Fruit fly (Drosophila melanogaster) whole organism, embryonic: ENCODE measurements around the gene CG16753.

Source experiments
- Abd-B ChIP-seq: fragments of 200-800 bp; sonication (Bioruptor generic); optimal IDR thresholded peaks from 2 replicates; lab custom pipeline; 2018; ENCODE audit warnings: missing biosample characterization, mild to moderate bottlenecking, missing genetic modification characterization, moderate library complexity
- Atf6 ChIP-seq: fragments of 200-800 bp; sonication (Bioruptor generic); IDR thresholded peaks from 2 replicates; pipeline ENCODE4 v1.3.6; 2022; ENCODE audit warnings: missing biosample characterization, missing genetic modification characterization
- Awh ChIP-seq: fragments of 200-800 bp; sonication (Bioruptor generic); IDR thresholded peaks from 2 replicates; pipeline ENCODE4, ENCODE4 v1.3.6; 2022; ENCODE audit warnings: missing biosample characterization, missing genetic modification characterization
- Bdp1 ChIP-seq: fragments of 200-800 bp; sonication (Bioruptor generic); optimal IDR thresholded peaks from 3 replicates; lab custom pipeline; 2016; ENCODE audit warnings: missing biosample characterization, missing genetic modification characterization
- Blimp-1 ChIP-seq: fragments of 200-800 bp; sonication (Bioruptor generic); optimal IDR thresholded peaks from 3 replicates; lab custom pipeline; 2018; ENCODE audit warnings: missing biosample characterization, missing genetic modification characterization, mild to moderate bottlenecking, moderate library complexity, missing genetic modification reagents
- CG10979 ChIP-seq: fragments of 200-800 bp; sonication (Bioruptor generic); optimal IDR thresholded peaks from 2 replicates; lab custom pipeline; 2018; ENCODE audit warnings: missing biosample characterization, mild to moderate bottlenecking, missing genetic modification characterization, moderate library complexity
- CG11247 ChIP-seq: fragments of 200-800 bp; sonication (Bioruptor generic); IDR thresholded peaks from 2 replicates; pipeline ENCODE4 v1.3.6; 2022; ENCODE audit warnings: missing biosample characterization, missing genetic modification characterization
- CG12071 ChIP-seq: fragments of 200-800 bp; sonication (Bioruptor generic); optimal IDR thresholded peaks from 3 replicates; lab custom pipeline; 2018; ENCODE audit warnings: missing biosample characterization, mild to moderate bottlenecking, missing genetic modification characterization
- CG15269 ChIP-seq: fragments of 200-800 bp; sonication (Bioruptor generic); optimal IDR thresholded peaks from 2 replicates; lab custom pipeline; 2018; ENCODE audit warnings: missing biosample characterization, mild to moderate bottlenecking, missing genetic modification characterization, moderate library complexity
- CG17385 ChIP-seq: fragments of 200-800 bp; sonication (Bioruptor generic); optimal IDR thresholded peaks from 3 replicates; lab custom pipeline; 2018; ENCODE audit warnings: missing biosample characterization, mild to moderate bottlenecking, missing genetic modification characterization
- CG17802 ChIP-seq: fragments of 200-800 bp; sonication (Bioruptor generic); optimal IDR thresholded peaks from 2 replicates; lab custom pipeline; 2018; ENCODE audit warnings: missing biosample characterization, mild to moderate bottlenecking, missing genetic modification characterization, moderate library complexity
- CG17912 ChIP-seq: fragments of 200-800 bp; sonication (Bioruptor generic); optimal IDR thresholded peaks from 2 replicates; lab custom pipeline; 2018; ENCODE audit warnings: missing biosample characterization, mild to moderate bottlenecking, missing genetic modification characterization
- CG2129 ChIP-seq: fragments of 200-800 bp; sonication (Bioruptor generic); IDR thresholded peaks from 2 replicates; pipeline ENCODE4 v1.3.6; 2022; ENCODE audit warnings: missing biosample characterization, missing genetic modification characterization; ENCODE audit not compliant: partially characterized antibody
- CG31224 ChIP-seq: fragments of 200-800 bp; sonication (Bioruptor generic); IDR thresholded peaks from 2 replicates; pipeline ENCODE4 v1.3.6; 2022; ENCODE audit warnings: missing biosample characterization, missing genetic modification characterization
- CG4404 ChIP-seq: fragments of 200-800 bp; sonication (Bioruptor generic); IDR thresholded peaks from 2 replicates; pipeline ENCODE4 v1.3.6; 2022; ENCODE audit warnings: missing biosample characterization, missing genetic modification characterization
- CG5180 ChIP-seq: fragments of 200-800 bp; sonication (Bioruptor generic); optimal IDR thresholded peaks from 3 replicates; lab custom pipeline; 2017; ENCODE audit warnings: missing biosample characterization, missing genetic modification characterization, mild to moderate bottlenecking, moderate library complexity, missing genetic modification reagents
- CG8388 ChIP-seq: fragments of 200-800 bp; sonication (Bioruptor generic); optimal IDR thresholded peaks from 2 replicates; lab custom pipeline; 2019; ENCODE audit warnings: missing biosample characterization, mild to moderate bottlenecking, missing genetic modification characterization, moderate library complexity
- Deaf1 ChIP-seq: fragments of 200-800 bp; optimal IDR thresholded peaks from 3 replicates; lab custom pipeline; 2019; ENCODE audit warnings: missing biosample characterization, mild to moderate bottlenecking, missing genetic modification characterization, moderate library complexity
- Dip3 ChIP-seq: fragments of 200-800 bp; sonication (Bioruptor generic); optimal IDR thresholded peaks from 3 replicates; lab custom pipeline; 2016; ENCODE audit warnings: missing biosample characterization, missing genetic modification characterization
- HLH4C ChIP-seq: fragments of 200-800 bp; sonication (Bioruptor generic); IDR thresholded peaks from 3 replicates; pipeline ENCODE4 v1.3.6; 2022; ENCODE audit warnings: missing biosample characterization, missing genetic modification characterization; ENCODE audit not compliant: partially characterized antibody
- Mad ChIP-seq: fragments of 200-800 bp; sonication (Bioruptor generic); optimal IDR thresholded peaks from 2 replicates; lab custom pipeline; 2016; ENCODE audit warnings: missing biosample characterization, missing genetic modification characterization
- Max ChIP-seq: fragments of 200-800 bp; sonication (Bioruptor generic); optimal IDR thresholded peaks from 2 replicates; lab custom pipeline; 2016; ENCODE audit warnings: missing biosample characterization, mild to moderate bottlenecking, missing genetic modification characterization
- Meics ChIP-seq: fragments of 200-800 bp; sonication (Bioruptor generic); optimal IDR thresholded peaks from 2 replicates; lab custom pipeline; 2017; ENCODE audit warnings: missing biosample characterization, mild to moderate bottlenecking, missing genetic modification characterization
- Pdp1 ChIP-seq, 2 experiments: fragments of 200-800 bp; sonication (Bioruptor generic); optimal IDR thresholded peaks; 3 replicates each; lab custom pipeline; 2016; ENCODE audit warnings: missing biosample characterization in 2 of 2, missing genetic modification characterization in 2 of 2, mild to moderate bottlenecking in 1 of 2, moderate library complexity in 1 of 2
- Taf1 ChIP-seq: fragments of 200-800 bp; sonication (Bioruptor generic); IDR thresholded peaks from 2 replicates; pipeline ENCODE4 v1.3.6; 2022; ENCODE audit warnings: missing biosample characterization, missing genetic modification characterization
- abd-A ChIP-seq: fragments of 200-800 bp; sonication (Bioruptor generic); optimal IDR thresholded peaks from 3 replicates; lab custom pipeline; 2019; ENCODE audit warnings: missing biosample characterization, mild to moderate bottlenecking, missing genetic modification characterization, moderate library complexity
- al ChIP-seq: fragments of 200-800 bp; sonication (Bioruptor generic); IDR thresholded peaks from 2 replicates; pipeline ENCODE4 v1.3.6; 2022; ENCODE audit warnings: missing biosample characterization, missing genetic modification characterization
- bab2 ChIP-seq: fragments of 200-800 bp; sonication (Bioruptor generic); optimal IDR thresholded peaks from 2 replicates; lab custom pipeline; 2016; ENCODE audit warnings: missing biosample characterization, missing genetic modification characterization
- cad ChIP-seq: fragments of >200 bp; optimal IDR thresholded peaks from 2 replicates; lab custom pipeline; 2017; ENCODE audit warnings: missing biosample characterization, missing genetic modification characterization
- chinmo ChIP-seq: fragments of 200-800 bp; sonication (Bioruptor generic); IDR thresholded peaks from 4 replicates; pipeline ENCODE4 v1.3.6; 2022; ENCODE audit warnings: missing biosample characterization, missing genetic modification characterization; ENCODE audit not compliant: partially characterized antibody
- dysf ChIP-seq: fragments of 200-800 bp; sonication (Bioruptor generic); IDR thresholded peaks from 3 replicates; pipeline ENCODE4 v1.3.6; 2022; ENCODE audit warnings: missing biosample characterization, missing genetic modification characterization
- grn ChIP-seq: fragments of 200-800 bp; sonication (Bioruptor generic); optimal IDR thresholded peaks from 3 replicates; lab custom pipeline; 2017; ENCODE audit warnings: missing biosample characterization, missing genetic modification characterization
- gsb-n ChIP-seq: fragments of 200-800 bp; sonication (Bioruptor generic); optimal IDR thresholded peaks from 3 replicates; lab custom pipeline; 2018; ENCODE audit warnings: missing biosample characterization, mild to moderate bottlenecking, missing genetic modification characterization
- ind ChIP-seq: fragments of 200-800 bp; sonication (Bioruptor generic); optimal IDR thresholded peaks from 3 replicates; lab custom pipeline; 2016; ENCODE audit warnings: missing biosample characterization, missing genetic modification characterization
- ken ChIP-seq: fragments of 200-800 bp; sonication (Bioruptor generic); IDR thresholded peaks from 3 replicates; pipeline ENCODE4 v1.3.6; 2022; ENCODE audit warnings: missing biosample characterization, missing genetic modification characterization
- mam ChIP-seq: fragments of 200-800 bp; sonication (Bioruptor generic); optimal IDR thresholded peaks from 3 replicates; lab custom pipeline; 2016; ENCODE audit warnings: missing biosample characterization, missing genetic modification characterization
- nom ChIP-seq: fragments of 200-800 bp; sonication (Bioruptor generic); optimal IDR thresholded peaks from 2 replicates; lab custom pipeline; 2017; ENCODE audit warnings: missing biosample characterization, missing genetic modification characterization, mild to moderate bottlenecking, moderate library complexity, missing genetic modification reagents
- salm ChIP-seq: fragments of 200-800 bp; sonication (Bioruptor generic); optimal IDR thresholded peaks from 2 replicates; lab custom pipeline; 2018; ENCODE audit warnings: missing biosample characterization, mild to moderate bottlenecking, missing genetic modification characterization
- schlank ChIP-seq: fragments of 200-800 bp; sonication (Bioruptor generic); optimal IDR thresholded peaks from 2 replicates; lab custom pipeline; 2018; ENCODE audit warnings: missing biosample characterization, mild to moderate bottlenecking, missing genetic modification characterization
- sd ChIP-seq: fragments of 200-800 bp; sonication (Bioruptor generic); optimal IDR thresholded peaks from 3 replicates; lab custom pipeline; 2018; ENCODE audit warnings: missing biosample characterization, mild to moderate bottlenecking, missing genetic modification characterization, moderate library complexity
- sr ChIP-seq: fragments of 200-800 bp; sonication (Bioruptor generic); IDR thresholded peaks from 3 replicates; pipeline ENCODE4 v1.3.6; 2022; ENCODE audit warnings: missing biosample characterization, missing genetic modification characterization
- ssp ChIP-seq: fragments of 200-800 bp; sonication (Bioruptor generic); IDR thresholded peaks from 2 replicates; pipeline ENCODE4 v1.3.6; 2022; ENCODE audit warnings: missing biosample characterization, missing genetic modification characterization
- tgo ChIP-seq: fragments of 200-800 bp; sonication (Bioruptor generic); IDR thresholded peaks from 3 replicates; pipeline ENCODE4 v1.3.6; 2022; ENCODE audit warnings: missing biosample characterization, missing genetic modification characterization
- twi ChIP-seq: fragments of 200-800 bp; optimal IDR thresholded peaks from 2 replicates; lab custom pipeline; 2019; ENCODE audit warnings: missing biosample characterization, mild to moderate bottlenecking, missing genetic modification characterization, moderate library complexity
- usp ChIP-seq: fragments of >200 bp; optimal IDR thresholded peaks from 2 replicates; lab custom pipeline; 2017; ENCODE audit warnings: missing biosample characterization, missing genetic modification characterization
- vvl ChIP-seq: fragments of 200-800 bp; sonication (Bioruptor generic); IDR thresholded peaks from 2 replicates; pipeline ENCODE4 v1.3.6; 2022; ENCODE audit warnings: missing biosample characterization, missing genetic modification characterization
- zfh2 ChIP-seq: fragments of 200-800 bp; sonication (Bioruptor generic); optimal IDR thresholded peaks from 2 replicates; lab custom pipeline; 2016; ENCODE audit warnings: missing biosample characterization, missing genetic modification characterization

CG16753 gene

DNA sequence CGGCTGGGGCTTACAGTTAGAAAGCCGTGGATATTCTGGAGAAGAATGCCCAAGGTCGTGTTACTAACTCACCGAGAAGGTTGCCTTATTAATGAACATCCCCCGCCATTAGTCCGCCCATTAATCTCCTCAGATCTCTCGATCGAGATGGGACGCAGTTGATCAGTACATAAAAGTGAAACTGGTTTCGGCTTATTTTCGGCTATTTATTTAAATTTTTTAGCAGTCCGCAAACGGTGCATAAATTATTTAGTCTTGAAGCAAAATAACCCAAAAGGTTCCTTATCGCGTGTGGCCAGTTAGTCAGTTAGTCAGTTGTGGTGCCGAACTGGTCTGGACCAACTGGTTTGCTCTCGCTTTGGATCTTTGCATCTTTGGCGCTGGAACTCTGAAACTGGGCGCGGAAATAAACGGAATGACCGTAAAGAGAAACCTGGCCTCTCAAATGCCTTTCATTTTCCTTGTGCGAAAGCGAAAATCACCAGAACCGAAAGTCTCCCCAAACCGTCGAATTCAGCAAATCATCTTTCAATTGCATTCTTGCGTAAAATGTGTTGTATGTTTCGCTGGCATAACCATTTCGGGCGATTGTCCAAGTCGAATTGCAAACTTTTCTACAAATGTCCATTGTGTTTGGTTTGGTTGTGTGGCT lies 44.0 kb downstream of the CG16753 start (continued):
- TF ChIP-seq Max (GFP tag; lab: Kevin White, UChicago) (no peak), CG17385 (GFP tag; lab: Kevin White, UChicago) (no peak), CG12071 (GFP tag; lab: Kevin White, UChicago) (no peak), ssp (GFP tag; lab: Robert Waterston, UW) (no peak), chinmo (GFP tag; lab: Robert Waterston, UW) (peak; percentile 77; the same call in 2 of the 4 replicates), CG8388 (no peak), Mad (no peak), CG17912 (GFP tag; lab: Kevin White, UChicago) (no peak), cad (GFP tag; lab: Kevin White, UChicago) (no peak), schlank (tag; lab: Kevin White, UChicago) (no peak), Atf6 (GFP tag; lab: Robert Waterston, UW) (no peak), ind (GFP tag; lab: Kevin White, UChicago) (no peak), bab2 (GFP tag; lab: Kevin White, UChicago) (no peak), CG31224 (GFP tag; lab: Robert Waterston, UW) (no peak), tgo (GFP tag; lab: Robert Waterston, UW) (no peak), vvl (GFP tag; lab: Robert Waterston, UW) (peak; percentile 71), Blimp-1 (peak; percentile 76), dysf (GFP tag; lab: Robert Waterston, UW) (no peak), grn (GFP tag; lab: Kevin White, UChicago) (no peak), mam (GFP tag; lab: Kevin White, UChicago) (no peak), abd-A (peak; percentile 70), CG17802 (no peak), gsb-n (tag; lab: Kevin White, UChicago) (no peak), Meics (GFP tag; lab: Kevin White, UChicago) (no peak), zfh2 (GFP tag; lab: Kevin White, UChicago) (no peak), Dip3 (GFP tag; lab: Kevin White, UChicago) (no peak), Deaf1 (tag; lab: Kevin White, UChicago) (no peak)
- TF ChIP-seq, all 482 proteins: peak for 9

DNA sequence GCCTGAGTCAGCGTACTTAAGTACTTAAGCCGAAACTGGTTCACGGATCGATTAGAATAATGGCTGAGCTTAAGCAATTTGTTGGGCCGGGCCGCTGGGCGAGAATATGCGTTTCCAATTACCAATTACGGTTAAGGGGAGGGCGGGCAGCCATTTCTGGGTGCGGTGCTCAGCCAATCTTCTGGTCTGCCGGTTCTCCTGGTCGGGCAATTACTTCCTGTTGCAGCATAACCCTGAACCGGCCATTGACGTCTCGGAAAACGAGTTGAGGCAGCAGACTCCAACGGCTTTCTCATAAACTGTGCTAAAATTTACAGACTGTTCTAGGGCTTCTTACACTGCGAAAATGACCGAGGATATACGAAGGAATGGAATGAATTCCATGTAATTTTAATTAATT lies 46.3 kb downstream of the CG16753 start:
- 0 out of 2 replicates have a peak, but pooled peaks have one; percentile 6 for TF ChIP-seq CG11247
- no peak for TF ChIP-seq Awh (GFP tag; lab: Robert Waterston, UW)
- TF ChIP-seq, all 482 proteins: peak for 1

DNA sequence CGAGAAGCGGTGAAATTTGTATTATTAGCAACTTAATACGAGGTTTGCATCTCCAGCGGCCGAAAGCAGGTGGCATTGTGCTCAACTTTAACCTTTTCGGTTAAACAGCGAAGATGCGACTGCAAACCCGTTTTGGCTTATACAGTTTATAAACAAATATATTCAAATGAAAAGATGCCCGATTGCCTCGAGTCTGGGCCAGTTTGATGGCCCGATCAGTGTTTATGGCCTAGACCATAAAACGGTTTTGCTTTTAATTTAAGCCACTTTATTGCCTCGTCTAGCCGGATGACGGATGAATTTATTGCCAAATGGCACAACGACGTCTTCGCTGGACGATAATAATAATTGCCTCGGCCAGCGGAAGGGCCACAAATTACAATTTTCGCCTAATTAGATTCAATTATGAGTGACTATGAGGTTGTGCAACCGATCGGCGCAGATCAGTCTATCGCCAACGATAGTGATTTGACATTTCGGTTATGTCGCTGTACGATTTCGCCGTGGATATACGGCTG lies 47.7 kb downstream of the CG16753 start:
- TF ChIP-seq twi (tag; lab: Kevin White, UChicago) (no peak), Abd-B (GFP tag; lab: Kevin White, UChicago) (peak; percentile 6), CG5180 (no peak), CG15269 (tag; lab: Kevin White, UChicago) (peak; percentile 57), CG10979 (tag; lab: Kevin White, UChicago) (no peak), HLH4C (no peak), ken (GFP tag; lab: Robert Waterston, UW) (0 out of 3 replicates have a peak, but pooled peaks have one; percentile 17), dysf (GFP tag; lab: Robert Waterston, UW) (no peak), sr (no peak), Bdp1 (GFP tag; lab: Kevin White, UChicago) (no peak), Awh (GFP tag; lab: Robert Waterston, UW) (peak; percentile 22; the same call in 1 of the 2 replicates), Pdp1 (GFP tag; optimal IDR thresholded peaks at IDR 0.05; lab: Kevin White, UChicago) (peak in 1 of 2 experiments; percentile 57), CG4404 (GFP tag; lab: Robert Waterston, UW) (no peak), al (GFP tag; lab: Robert Waterston, UW) (no peak), Taf1 (no peak), CG2129 (GFP tag; lab: Robert Waterston, UW) (no peak), nom (GFP tag; lab: Kevin White, UChicago) (no peak), sd (tag; lab: Kevin White, UChicago) (peak; percentile 18), salm (tag; lab: Kevin White, UChicago) (peak; percentile 7), usp (no peak)
